Fruit fly (Drosophila melanogaster): ENCODE measurements around the gene Aef1.

dm6 chr3L:21445704-21446103 is 12.5 kb downstream of the Aef1 start, which contains the start of gene Syx7:
- TF ChIP-seq Myc (optimal IDR thresholded peaks at IDR 0.05) (peak; percentile 28), h (GFP tag; optimal IDR thresholded peaks at IDR 0.05) (peak; percentile 44), brk (GFP tag; optimal IDR thresholded peaks at IDR 0.05) (no peak), lola (GFP tag; optimal IDR thresholded peaks at IDR 0.05) (no peak), br (GFP tag; optimal IDR thresholded peaks at IDR 0.05) (no peak), Hr83 (GFP tag; optimal IDR thresholded peaks at IDR 0.05; ENCODE audit: poor library complexity, severe bottlenecking) (peak; percentile 40), N (GFP tag; optimal IDR thresholded peaks at IDR 0.05) (no peak), Hr78 (GFP tag; optimal IDR thresholded peaks at IDR 0.05) (no peak), psq (GFP tag; optimal IDR thresholded peaks at IDR 0.05) (no peak)
